Fruit fly (Drosophila melanogaster) whole organism, embryonic: Measurements from ENCODE around the gene CG32813.
A peak's percentile ranks its signal among the peaks of the same experiment; 100 is the strongest.

Source experiments
- ATbp ChIP-seq: fragments of 200-800 bp; sonication (Bioruptor generic); optimal IDR thresholded peaks from 2 replicates; lab custom pipeline; 2017; ENCODE audit warnings: missing biosample characterization, mild to moderate bottlenecking, missing genetic modification characterization, missing genetic modification reagents
- Ada2b ChIP-seq: fragments of 200-800 bp; sonication (Bioruptor generic); IDR thresholded peaks from 2 replicates; pipeline ENCODE4 v1.3.6; 2022; ENCODE audit warnings: missing biosample characterization, missing genetic modification characterization
- Aef1 ChIP-seq: fragments of 200-800 bp; sonication (Bioruptor generic); IDR thresholded peaks from 3 replicates; pipeline ENCODE4 v1.3.6; 2022; ENCODE audit warnings: missing biosample characterization, missing genetic modification characterization
- Antp ChIP-seq: fragments of 200-800 bp; sonication (Bioruptor generic); optimal IDR thresholded peaks from 3 replicates; lab custom pipeline; 2016; ENCODE audit warnings: missing biosample characterization, missing genetic modification characterization
- Asciz ChIP-seq: fragments of 200-800 bp; sonication (Bioruptor generic); optimal IDR thresholded peaks from 2 replicates; lab custom pipeline; 2017; ENCODE audit warnings: missing biosample characterization, mild to moderate bottlenecking, missing genetic modification characterization, missing genetic modification reagents
- B-H1 ChIP-seq: fragments of 200-800 bp; sonication (Bioruptor generic); IDR thresholded peaks from 3 replicates; pipeline ENCODE4 v1.3.6; 2022; ENCODE audit warnings: missing biosample characterization, missing genetic modification characterization
- CG10321 ChIP-seq: fragments of 200-800 bp; sonication (Bioruptor generic); IDR thresholded peaks from 2 replicates; pipeline ENCODE4 v1.3.6; 2022; ENCODE audit warnings: missing biosample characterization, missing genetic modification characterization
- CG10431 ChIP-seq: fragments of 200-800 bp; sonication (Bioruptor generic); optimal IDR thresholded peaks from 3 replicates; lab custom pipeline; 2018; ENCODE audit warnings: missing biosample characterization, mild to moderate bottlenecking, missing genetic modification characterization
- CG11398 ChIP-seq: fragments of 200-800 bp; sonication (Bioruptor generic); optimal IDR thresholded peaks from 2 replicates; lab custom pipeline; 2016; ENCODE audit warnings: missing biosample characterization, missing genetic modification characterization
- CG13624 ChIP-seq: fragments of 200-800 bp; sonication (Bioruptor generic); optimal IDR thresholded peaks from 2 replicates; lab custom pipeline; 2016; ENCODE audit warnings: missing biosample characterization, missing genetic modification characterization
- CG17359 ChIP-seq: fragments of 200-800 bp; sonication (Bioruptor generic); optimal IDR thresholded peaks from 3 replicates; lab custom pipeline; 2018; ENCODE audit warnings: missing biosample characterization, mild to moderate bottlenecking, missing genetic modification characterization, moderate library complexity
- CG17568 ChIP-seq: fragments of 200-800 bp; sonication (Bioruptor generic); optimal IDR thresholded peaks from 2 replicates; lab custom pipeline; 2018; ENCODE audit warnings: missing biosample characterization, mild to moderate bottlenecking, missing genetic modification characterization, moderate library complexity
- CG17829 ChIP-seq: fragments of 200-800 bp; optimal IDR thresholded peaks from 2 replicates; lab custom pipeline; 2019; ENCODE audit warnings: missing biosample characterization, mild to moderate bottlenecking, missing genetic modification characterization, moderate library complexity
- CG2120 ChIP-seq: fragments of 200-800 bp; sonication (Bioruptor generic); optimal IDR thresholded peaks from 3 replicates; lab custom pipeline; 2016; ENCODE audit warnings: missing biosample characterization, missing genetic modification characterization
- CG2129 ChIP-seq: fragments of 200-800 bp; sonication (Bioruptor generic); IDR thresholded peaks from 2 replicates; pipeline ENCODE4 v1.3.6; 2022; ENCODE audit warnings: missing biosample characterization, missing genetic modification characterization; ENCODE audit not compliant: partially characterized antibody
- CG2678 ChIP-seq: fragments of 200-800 bp; sonication (Bioruptor generic); optimal IDR thresholded peaks from 3 replicates; lab custom pipeline; 2019; ENCODE audit warnings: missing biosample characterization, mild to moderate bottlenecking, missing genetic modification characterization, moderate library complexity
- CG31388 ChIP-seq: fragments of 200-800 bp; sonication (Bioruptor generic); optimal IDR thresholded peaks from 2 replicates; lab custom pipeline; 2016; ENCODE audit warnings: missing biosample characterization, missing genetic modification characterization
- CG32532 ChIP-seq: fragments of 200-800 bp; sonication (Bioruptor generic); IDR thresholded peaks from 2 replicates; pipeline ENCODE4 v1.3.6; 2022; ENCODE audit warnings: missing biosample characterization, missing genetic modification characterization
- CG6175 ChIP-seq: fragments of 200-800 bp; sonication (Bioruptor generic); IDR thresholded peaks from 3 replicates; pipeline ENCODE4 v1.3.6; 2022; ENCODE audit warnings: missing biosample characterization, missing genetic modification characterization
- CG8089 ChIP-seq: fragments of 200-800 bp; sonication (Bioruptor generic); optimal IDR thresholded peaks from 3 replicates; lab custom pipeline; 2016; ENCODE audit warnings: missing biosample characterization, missing genetic modification characterization
- CG8944 ChIP-seq: fragments of 200-800 bp; sonication (Bioruptor generic); optimal IDR thresholded peaks from 3 replicates; lab custom pipeline; 2016; ENCODE audit warnings: missing biosample characterization, missing genetic modification characterization
- CG9727 ChIP-seq: fragments of 200-800 bp; sonication (Bioruptor generic); optimal IDR thresholded peaks from 3 replicates; lab custom pipeline; 2017; ENCODE audit warnings: missing biosample characterization, mild to moderate bottlenecking, missing genetic modification characterization
- D19A ChIP-seq: fragments of 200-800 bp; optimal IDR thresholded peaks from 3 replicates; lab custom pipeline; 2019; ENCODE audit warnings: missing biosample characterization, mild to moderate bottlenecking, missing genetic modification characterization, moderate library complexity
- E2f2 ChIP-seq: fragments of 200-800 bp; sonication (Bioruptor generic); IDR thresholded peaks from 2 replicates; pipeline ENCODE4 v1.3.6; 2022; ENCODE audit warnings: missing biosample characterization, missing genetic modification characterization
- HmgZ ChIP-seq: fragments of 200-800 bp; sonication (Bioruptor generic); optimal IDR thresholded peaks from 2 replicates; lab custom pipeline; 2018; ENCODE audit warnings: missing biosample characterization, mild to moderate bottlenecking, missing genetic modification characterization
- Hmr ChIP-seq: fragments of 200-800 bp; sonication (Bioruptor generic); optimal IDR thresholded peaks from 3 replicates; lab custom pipeline; 2017; ENCODE audit warnings: mild to moderate bottlenecking, missing biosample characterization, missing genetic modification reagents, missing genetic modification characterization
- Mrtf ChIP-seq: fragments of 200-800 bp; sonication (Bioruptor generic); IDR thresholded peaks from 3 replicates; pipeline ENCODE4 v1.3.6; 2022; ENCODE audit warnings: missing biosample characterization, missing genetic modification characterization
- Opbp ChIP-seq: fragments of 200-800 bp; sonication (Bioruptor generic); IDR thresholded peaks from 3 replicates; pipeline ENCODE4 v1.3.6; 2022; ENCODE audit warnings: missing biosample characterization, missing genetic modification characterization; ENCODE audit not compliant: partially characterized antibody
- Rfx ChIP-seq: fragments of 200-800 bp; sonication (Bioruptor generic); IDR thresholded peaks from 2 replicates; pipeline ENCODE4 v1.3.6; 2022; ENCODE audit warnings: missing biosample characterization, missing genetic modification characterization
- al ChIP-seq: fragments of 200-800 bp; sonication (Bioruptor generic); IDR thresholded peaks from 2 replicates; pipeline ENCODE4 v1.3.6; 2022; ENCODE audit warnings: missing biosample characterization, missing genetic modification characterization
- aop ChIP-seq: fragments of 200-800 bp; sonication (Bioruptor generic); IDR thresholded peaks from 2 replicates; pipeline ENCODE4 v1.3.6; 2022; ENCODE audit warnings: missing biosample characterization, missing genetic modification characterization
- chm ChIP-seq: fragments of 200-800 bp; sonication (Bioruptor generic); IDR thresholded peaks from 2 replicates; pipeline ENCODE4 v1.3.6; 2022; ENCODE audit warnings: missing biosample characterization, missing genetic modification characterization
- dati ChIP-seq: fragments of 200-800 bp; sonication (Bioruptor generic); IDR thresholded peaks from 2 replicates; pipeline ENCODE4 v1.3.6; 2022; ENCODE audit warnings: missing biosample characterization, missing genetic modification characterization
- fd64A ChIP-seq: fragments of 200-800 bp; sonication (Bioruptor generic); optimal IDR thresholded peaks from 3 replicates; lab custom pipeline; 2018; ENCODE audit warnings: missing biosample characterization, mild to moderate bottlenecking, missing genetic modification characterization
- h ChIP-seq: fragments of >200 bp; optimal IDR thresholded peaks from 2 replicates; lab custom pipeline; 2017
- hbn ChIP-seq: fragments of 200-800 bp; sonication (Bioruptor generic); IDR thresholded peaks from 2 replicates; pipeline ENCODE4 v1.3.6; 2022; ENCODE audit warnings: missing biosample characterization, missing genetic modification characterization; ENCODE audit not compliant: partially characterized antibody
- kay ChIP-seq: fragments of 200-800 bp; sonication (Bioruptor generic); optimal IDR thresholded peaks from 2 replicates; lab custom pipeline; 2016; ENCODE audit warnings: missing biosample characterization, missing genetic modification characterization
- kni ChIP-seq: fragments of 200-800 bp; sonication (Bioruptor generic); optimal IDR thresholded peaks from 3 replicates; lab custom pipeline; 2017; ENCODE audit warnings: mild to moderate bottlenecking, missing biosample characterization, missing genetic modification reagents, missing genetic modification characterization
- lov ChIP-seq, 2 experiments: fragments of 200-800 bp in 1 of 2; fragments of >200 bp in 1 of 2; sonication (Bioruptor generic) in 1 of 2; IDR thresholded peaks in 1 of 2; optimal IDR thresholded peaks in 1 of 2; 2 replicates in 1 of 2; 3 replicates in 1 of 2; pipeline versions ENCODE4 v1.3.6 to Lab custom; 2017 to 2022; ENCODE audit warnings: missing biosample characterization in 1 of 2, missing genetic modification characterization in 1 of 2
- oc ChIP-seq: fragments of 200-800 bp; sonication (Bioruptor generic); optimal IDR thresholded peaks from 2 replicates; lab custom pipeline; 2018; ENCODE audit warnings: missing biosample characterization, mild to moderate bottlenecking, missing genetic modification characterization, moderate library complexity
- pzg ChIP-seq: fragments of 200-800 bp; sonication (Bioruptor generic); optimal IDR thresholded peaks from 3 replicates; lab custom pipeline; 2018; ENCODE audit warnings: missing biosample characterization, mild to moderate bottlenecking, missing genetic modification characterization, moderate library complexity
- rib ChIP-seq: fragments of 200-800 bp; sonication (Bioruptor generic); IDR thresholded peaks from 2 replicates; pipeline ENCODE4 v1.3.6; 2022; ENCODE audit warnings: missing biosample characterization, missing genetic modification characterization
- slbo ChIP-seq: fragments of 200-800 bp; sonication (Bioruptor generic); IDR thresholded peaks from 2 replicates; pipeline ENCODE4 v1.3.6; 2022; ENCODE audit warnings: missing biosample characterization, missing genetic modification characterization
- slp2 ChIP-seq: fragments of 200-800 bp; sonication (Bioruptor generic); optimal IDR thresholded peaks from 2 replicates; lab custom pipeline; 2016; ENCODE audit warnings: missing biosample characterization, missing genetic modification characterization
- toy ChIP-seq: fragments of 200-800 bp; sonication (Bioruptor generic); IDR thresholded peaks from 2 replicates; pipeline ENCODE4 v1.3.6; 2022; ENCODE audit warnings: missing biosample characterization, missing genetic modification characterization
- trh ChIP-seq: fragments of 200-800 bp; sonication (Bioruptor generic); optimal IDR thresholded peaks from 2 replicates; lab custom pipeline; 2016; ENCODE audit warnings: missing biosample characterization, missing genetic modification characterization
- tx ChIP-seq: fragments of 200-800 bp; sonication (Bioruptor generic); optimal IDR thresholded peaks from 2 replicates; lab custom pipeline; 2016; ENCODE audit warnings: missing biosample characterization, missing genetic modification characterization
- unpg ChIP-seq: fragments of 200-800 bp; sonication (Bioruptor generic); optimal IDR thresholded peaks from 3 replicates; lab custom pipeline; 2018; ENCODE audit warnings: missing biosample characterization, mild to moderate bottlenecking, missing genetic modification characterization, moderate library complexity
- zen ChIP-seq: fragments of 200-800 bp; sonication (Bioruptor generic); optimal IDR thresholded peaks from 3 replicates; lab custom pipeline; 2018; ENCODE audit warnings: missing biosample characterization, mild to moderate bottlenecking, missing genetic modification characterization, moderate library complexity
- zfh2 ChIP-seq: fragments of 200-800 bp; sonication (Bioruptor generic); optimal IDR thresholded peaks from 2 replicates; lab custom pipeline; 2016; ENCODE audit warnings: missing biosample characterization, missing genetic modification characterization

CG32813 gene

DNA sequence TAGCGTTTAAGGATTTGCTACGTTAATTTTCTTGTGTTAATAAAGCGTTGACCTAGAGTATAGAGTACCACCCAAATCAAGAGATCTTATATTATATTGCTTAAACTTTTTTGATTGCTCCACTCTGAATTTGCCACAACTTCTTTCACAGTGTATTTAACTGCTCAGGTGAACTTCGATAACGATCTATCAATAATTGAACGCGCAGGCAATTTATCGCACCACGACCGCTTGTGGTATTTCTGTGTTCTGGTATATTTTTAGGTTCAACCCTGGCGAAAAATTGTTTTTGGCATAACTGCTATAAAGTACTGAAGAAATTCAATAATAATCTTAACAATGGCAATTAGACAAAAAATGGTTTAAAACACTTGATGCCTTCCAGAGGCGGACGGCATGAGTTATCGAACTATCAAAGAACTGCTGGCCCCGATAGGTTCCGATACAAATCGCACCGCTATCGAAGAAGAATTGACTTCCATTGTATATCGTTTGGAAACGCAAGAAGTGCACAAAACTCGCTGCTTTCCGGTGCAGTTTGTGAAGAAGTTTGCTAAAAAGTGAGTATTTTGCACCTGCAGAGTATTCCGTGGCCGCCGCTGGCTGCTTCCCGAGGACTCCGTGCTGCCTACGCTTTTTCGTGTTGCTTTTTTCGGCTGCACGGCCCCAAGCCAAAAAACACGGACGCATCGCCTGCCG is 10.5 kb upstream of the CG32813 start, which contains the start of gene ssx (continued):
- TF ChIP-seq CG10431 (GFP tag; lab: Kevin White, UChicago) (no peak), al (0 out of 2 replicates have a peak, but pooled peaks have one; percentile 4), lov (optimal IDR thresholded peaks at IDR 0.05; lab: Kevin White, UChicago) (no peak), lov (GFP tag; IDR thresholded peaks at IDR 0.05; lab: Robert Waterston, UW) (no peak), CG8944 (GFP tag; lab: Kevin White, UChicago) (peak; percentile 15), unpg (GFP tag; lab: Kevin White, UChicago) (peak; percentile 56), CG11398 (GFP tag; lab: Kevin White, UChicago) (no peak), CG17568 (no peak), rib (GFP tag; lab: Robert Waterston, UW) (no peak), CG31388 (GFP tag; lab: Kevin White, UChicago) (no peak), Hmr (GFP tag; lab: Kevin White, UChicago) (no peak), Mrtf (GFP tag; lab: Robert Waterston, UW) (0 out of 3 replicates have a peak, but pooled peaks have one; percentile 23), Asciz (no peak), zen (tag; lab: Kevin White, UChicago) (no peak), hbn (GFP tag; lab: Robert Waterston, UW) (peak; percentile 77), CG2678 (tag; lab: Kevin White, UChicago) (no peak), kni (GFP tag; lab: Kevin White, UChicago) (no peak), Antp (GFP tag; lab: Kevin White, UChicago) (peak; percentile 35), pzg (GFP tag; lab: Kevin White, UChicago) (peak; percentile 62), CG6175 (GFP tag; lab: Robert Waterston, UW) (no peak), Opbp (peak; percentile 80; the same call in 2 of the 3 replicates), CG8089 (GFP tag; lab: Kevin White, UChicago) (peak; percentile 12), Aef1 (no peak), ATbp (GFP tag; lab: Kevin White, UChicago) (peak; percentile 29), slp2 (peak; percentile 29), CG10321 (no peak), CG17829 (tag; lab: Kevin White, UChicago) (peak; percentile 26), tx (peak; percentile 13), Ada2b (GFP tag; lab: Robert Waterston, UW) (peak; percentile 31; the same call in 1 of the 2 replicates), B-H1 (no peak; the same call in 2 of the 3 replicates), CG2120 (GFP tag; lab: Kevin White, UChicago) (peak; percentile 74), toy (GFP tag; lab: Robert Waterston, UW) (no peak), zfh2 (GFP tag; lab: Kevin White, UChicago) (peak; percentile 38), CG2129 (GFP tag; lab: Robert Waterston, UW) (peak; percentile 43; the same call in 1 of the 2 replicates), CG9727 (GFP tag; lab: Kevin White, UChicago) (peak; percentile 33), D19A (tag; lab: Kevin White, UChicago) (no peak), E2f2 (GFP tag; lab: Robert Waterston, UW) (peak; percentile 23), CG17359 (tag; lab: Kevin White, UChicago) (peak; percentile 45), fd64A (GFP tag; lab: Kevin White, UChicago) (no peak), CG32532 (GFP tag; lab: Robert Waterston, UW) (peak; percentile 56; the same call in 1 of the 2 replicates), oc (no peak), dati (GFP tag; lab: Robert Waterston, UW) (no peak), CG13624 (GFP tag; lab: Kevin White, UChicago) (peak; percentile 23), slbo (GFP tag; lab: Robert Waterston, UW) (peak; percentile 61), chm (GFP tag; lab: Robert Waterston, UW) (peak; percentile 34; the same call in 1 of the 2 replicates), Rfx (peak; percentile 50), h (no peak), trh (no peak), aop (GFP tag; lab: Robert Waterston, UW) (no peak), HmgZ (peak; percentile 23), kay (GFP tag; lab: Kevin White, UChicago) (no peak)
